Fruit fly (Drosophila melanogaster): Measurements from ENCODE around the gene CG15147.

Gene CG15147

dm6 chr2L:17582994-17583393 lies 43.2 kb downstream of the CG15147 start (continued):
- TF ChIP-seq slbo (GFP tag; IDR thresholded peaks at IDR 0.05) (0 out of 2 replicates have a peak, but pooled peaks have one; percentile 8), btn (GFP tag; optimal IDR thresholded peaks at IDR 0.05) (no peak), CG10267 (tag; optimal IDR thresholded peaks at IDR 0.05) (peak; percentile 22), MBD-R2 (GFP tag; IDR thresholded peaks at IDR 0.05) (no peak), CG6683 (GFP tag; optimal IDR thresholded peaks at IDR 0.05) (no peak), Hr51 (GFP tag; optimal IDR thresholded peaks at IDR 0.05) (peak in 1 of 2 experiments; percentile 52), CG34224 (GFP tag; IDR thresholded peaks at IDR 0.05; ENCODE audit: partially characterized antibody) (no peak), CG16813 (GFP tag; IDR thresholded peaks at IDR 0.05; ENCODE audit: partially characterized antibody) (no peak), Side (GFP tag; optimal IDR thresholded peaks at IDR 0.05) (peak; percentile 40), Kr (GFP tag; optimal IDR thresholded peaks at IDR 0.05) (no peak), CG10462 (GFP tag; optimal IDR thresholded peaks at IDR 0.05) (peak; percentile 15), Spps (tag; optimal IDR thresholded peaks at IDR 0.05) (no peak), her (GFP tag; optimal IDR thresholded peaks at IDR 0.05) (peak; percentile 48), tio (GFP tag; optimal IDR thresholded peaks at IDR 0.05) (peak; percentile 40), CG7745 (tag; optimal IDR thresholded peaks at IDR 0.05) (no peak), ftz-f1 (GFP tag; optimal IDR thresholded peaks at IDR 0.05) (no peak), CTCF (GFP tag; optimal IDR thresholded peaks at IDR 0.05) (no peak), unc-4 (GFP tag; IDR thresholded peaks at IDR 0.05; ENCODE audit: partially characterized antibody) (no peak), Trl (optimal IDR thresholded peaks at IDR 0.05) (no peak), Trl (GFP tag; optimal IDR thresholded peaks at IDR 0.05) (peak; percentile 28), ham (GFP tag; IDR thresholded peaks at IDR 0.05) (no peak), CG18262 (tag; optimal IDR thresholded peaks at IDR 0.05) (peak; percentile 7), Bgb (GFP tag; IDR thresholded peaks at IDR 0.05; ENCODE audit: partially characterized antibody) (no peak), CG16815 (GFP tag; optimal IDR thresholded peaks at IDR 0.05) (peak; percentile 27), shn (GFP tag; optimal IDR thresholded peaks at IDR 0.05) (no peak), Nf-YB (GFP tag; optimal IDR thresholded peaks at IDR 0.05) (peak; percentile 14), Atf-2 (GFP tag; optimal IDR thresholded peaks at IDR 0.05) (peak; percentile 38), Oaz (GFP tag; IDR thresholded peaks at IDR 0.05) (no peak), gsb (GFP tag; IDR thresholded peaks at IDR 0.05) (no peak), CG31441 (GFP tag; IDR thresholded peaks at IDR 0.05) (no peak), seq (GFP tag; IDR thresholded peaks at IDR 0.05) (peak; percentile 19; the same call in 1 of the 2 replicates), Hmr (GFP tag; optimal IDR thresholded peaks at IDR 0.05) (peak; percentile 40), sens (GFP tag) (peak; percentile 74), az2 (GFP tag; optimal IDR thresholded peaks at IDR 0.05) (peak; percentile 51), gcm2 (GFP tag; optimal IDR thresholded peaks at IDR 0.05) (no peak), emc (GFP tag; optimal IDR thresholded peaks at IDR 0.05) (no peak), CG6654 (GFP tag; optimal IDR thresholded peaks at IDR 0.05) (no peak), sens-2 (GFP tag; IDR thresholded peaks at IDR 0.05) (no peak), lov (optimal IDR thresholded peaks at IDR 0.05) (no peak), lov (GFP tag; IDR thresholded peaks at IDR 0.05) (no peak), CG7987 (GFP tag; optimal IDR thresholded peaks at IDR 0.05) (no peak), CG17912 (GFP tag; optimal IDR thresholded peaks at IDR 0.05) (no peak), toy (GFP tag; IDR thresholded peaks at IDR 0.05) (no peak), ERR (GFP tag; optimal IDR thresholded peaks at IDR 0.05) (no peak), CG8944 (GFP tag; optimal IDR thresholded peaks at IDR 0.05) (peak; percentile 19), lab (GFP tag; optimal IDR thresholded peaks at IDR 0.05) (peak; percentile 19), CG12299 (tag; optimal IDR thresholded peaks at IDR 0.05) (peak; percentile 24), CG14441 (GFP tag; IDR thresholded peaks at IDR 0.05) (no peak), CG6854 (GFP tag; optimal IDR thresholded peaks at IDR 0.05) (no peak), Deaf1 (tag; optimal IDR thresholded peaks at IDR 0.05) (no peak), jing (GFP tag; optimal IDR thresholded peaks at IDR 0.05) (no peak), CG33213 (GFP tag; optimal IDR thresholded peaks at IDR 0.05) (no peak), onecut (GFP tag; IDR thresholded peaks at IDR 0.05) (peak; percentile 22; the same call in 1 of the 2 replicates)
